Worm (Caenorhabditis elegans): Measurements from ENCODE around the gene ZC155.4.

DNA sequence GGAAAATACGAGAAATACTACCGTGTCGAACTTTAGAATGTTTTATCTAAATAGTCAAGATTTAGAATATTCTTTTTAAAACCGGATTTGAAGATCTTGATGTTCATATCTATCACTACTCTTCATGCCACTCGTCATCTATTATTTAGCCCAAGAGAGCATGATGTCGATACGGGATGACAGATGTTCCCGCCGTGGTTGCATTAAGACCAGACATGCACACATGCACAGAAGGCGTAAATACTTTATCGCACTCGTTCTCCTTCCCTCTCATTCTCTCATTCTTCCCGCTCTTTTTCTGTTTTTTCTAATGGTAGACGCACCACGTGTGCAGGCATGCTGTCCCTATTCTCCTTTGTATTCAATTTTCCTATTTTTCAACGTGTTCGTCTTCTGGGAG lies 31.9 kb downstream of the ZC155.4 start:
- TF ChIP-seq ztf-11 (tag; optimal IDR thresholded peaks at IDR 0.05) (no peak), nhr-25 (tag; optimal IDR thresholded peaks at IDR 0.05) (no peak), unc-39 (tag; optimal IDR thresholded peaks at IDR 0.05) (no peak)
